Worm (Caenorhabditis elegans): ENCODE results near the gene ZC412.5.
"Not testable (repeated sequence)": the region's sequence is repeated elsewhere in the genome, so short reads cannot be mapped to it uniquely, and the experiment has no call there.

ZC412.5 gene

ce11 chrV:14893355-14894050 is 18.2 kb upstream of the ZC412.5 start, which contains the start of the genes mpst-2 and H12D21.5:
Gene mpst-2 (minus strand): TSS chrV:14893455.
Gene H12D21.5 (plus strand): TSS chrV:14894000.
- TF ChIP-seq hlh-1 (tag; optimal IDR thresholded peaks at IDR 0.05) (no peak), snpc-4 (tag; optimal IDR thresholded peaks at IDR 0.05) (no peak), ztf-11 (tag; optimal IDR thresholded peaks at IDR 0.05) (no peak), pha-4 (tag; optimal IDR thresholded peaks at IDR 0.05) (no peak), tbx-8 (GFP tag; optimal IDR thresholded peaks at IDR 0.05) (no peak), drap-1 (GFP tag; optimal IDR thresholded peaks at IDR 0.05) (no peak), mab-5 (tag; optimal IDR thresholded peaks at IDR 0.05) (no peak), lsy-2 (tag; optimal IDR thresholded peaks at IDR 0.05) (no peak)

- not testable (repeated sequence) for TF ChIP-seq drap-1 (GFP tag; optimal IDR thresholded peaks at IDR 0.05); ceh-39 (tag; optimal IDR thresholded peaks at IDR 0.05); lin-32 (GFP tag; optimal IDR thresholded peaks at IDR 0.05)
Observed at ce11 chrV:14890782-14891181, 15.5 kb upstream of the ZC412.5 start, which contains the start of gene nspa-2. Gene nspa-2 (plus strand): TSS chrV:14891082.

- TF ChIP-seq unc-62 (GFP tag; optimal IDR thresholded peaks at IDR 0.05) (no peak), pha-4 (tag; optimal IDR thresholded peaks at IDR 0.05) (no peak), hlh-1 (tag; optimal IDR thresholded peaks at IDR 0.05) (no peak), drap-1 (GFP tag; optimal IDR thresholded peaks at IDR 0.05) (no peak), snpc-4 (tag; optimal IDR thresholded peaks at IDR 0.05) (no peak), sem-2 (GFP tag; optimal IDR thresholded peaks at IDR 0.05) (no peak), flh-1 (GFP tag; optimal IDR thresholded peaks at IDR 0.05) (no peak)
Observed at ce11 chrV:14877242-14877819, 2.1 kb upstream of the ZC412.5 start.

ce11 chrV:14876724-14877123 is 1.5 kb upstream of the ZC412.5 start, which contains the start of gene ZC412.10:
Gene ZC412.10 (minus strand): TSS chrV:14876824.
- TF ChIP-seq unc-120 (tag; optimal IDR thresholded peaks at IDR 0.05; ENCODE audit: poor library complexity, severe bottlenecking); zip-8 (tag; optimal IDR thresholded peaks at IDR 0.05); unc-39 (tag; optimal IDR thresholded peaks at IDR 0.05): not testable (repeated sequence)

- TF ChIP-seq sem-2 (GFP tag; optimal IDR thresholded peaks at IDR 0.05) (peak; percentile 62), M03D4.4 (tag; optimal IDR thresholded peaks at IDR 0.05) (peak; percentile 60), ceh-83 (GFP tag; optimal IDR thresholded peaks at IDR 0.05) (peak; percentile 38), unc-120 (tag; optimal IDR thresholded peaks at IDR 0.05; ENCODE audit: poor library complexity, severe bottlenecking) (peak; percentile 32), mep-1 (tag; optimal IDR thresholded peaks at IDR 0.05) (no peak), lin-32 (GFP tag; optimal IDR thresholded peaks at IDR 0.05) (peak; percentile 42), cnd-1 (tag; optimal IDR thresholded peaks at IDR 0.05) (peak; percentile 19), bed-3 (GFP tag; optimal IDR thresholded peaks at IDR 0.05) (peak; percentile 20), drap-1 (GFP tag; optimal IDR thresholded peaks at IDR 0.05) (peak; percentile 85), sptf-1 (tag; optimal IDR thresholded peaks at IDR 0.05) (peak; percentile 52), hlh-1 (tag; optimal IDR thresholded peaks at IDR 0.05) (no peak), unc-39 (tag; optimal IDR thresholded peaks at IDR 0.05) (no peak)
Observed at ce11 chrV:14876257-14876656, 986 bp upstream of the ZC412.5 start.

ce11 chrV:14871365-14871764 is 3.9 kb downstream of the ZC412.5 start, which contains the start of gene ZC412.3:
Gene ZC412.3 (minus strand): TSS chrV:14871547.
- peak; percentile 19 for TF ChIP-seq hlh-1 (tag; optimal IDR thresholded peaks at IDR 0.05)
- no peak for TF ChIP-seq elt-3 (tag; optimal IDR thresholded peaks at IDR 0.05)
- peak; percentile 63 for TF ChIP-seq unc-120 (tag; optimal IDR thresholded peaks at IDR 0.05; ENCODE audit: poor library complexity, severe bottlenecking)
- TF ChIP-seq ces-1 (GFP tag; optimal IDR thresholded peaks at IDR 0.05): no peak

- TF ChIP-seq sptf-1 (tag; optimal IDR thresholded peaks at IDR 0.05): no peak
- no peak for TF ChIP-seq mep-1 (tag; optimal IDR thresholded peaks at IDR 0.05)
- TF ChIP-seq ham-2 (GFP tag; optimal IDR thresholded peaks at IDR 0.05): no peak
- TF ChIP-seq nhr-76 (tag; optimal IDR thresholded peaks at IDR 0.05): no peak
- TF ChIP-seq lin-13 (tag; optimal IDR thresholded peaks at IDR 0.05): no peak
- no peak for TF ChIP-seq mab-5 (tag; optimal IDR thresholded peaks at IDR 0.05)
- TF ChIP-seq nhr-237 (tag; optimal IDR thresholded peaks at IDR 0.05): no peak
- TF ChIP-seq drap-1 (GFP tag; optimal IDR thresholded peaks at IDR 0.05): no peak
- no peak for TF ChIP-seq cnd-1 (tag; optimal IDR thresholded peaks at IDR 0.05)
Observed at ce11 chrV:14868181-14868580, 7.1 kb downstream of the ZC412.5 start, which contains the start of gene gcy-14. Gene gcy-14 (minus strand): TSS chrV:14868281.

Data from whole organism, mixed stage, embryonic.